Worm (Caenorhabditis elegans): ENCODE measurements around the gene R05H11.1.

Gene R05H11.1

DNA sequence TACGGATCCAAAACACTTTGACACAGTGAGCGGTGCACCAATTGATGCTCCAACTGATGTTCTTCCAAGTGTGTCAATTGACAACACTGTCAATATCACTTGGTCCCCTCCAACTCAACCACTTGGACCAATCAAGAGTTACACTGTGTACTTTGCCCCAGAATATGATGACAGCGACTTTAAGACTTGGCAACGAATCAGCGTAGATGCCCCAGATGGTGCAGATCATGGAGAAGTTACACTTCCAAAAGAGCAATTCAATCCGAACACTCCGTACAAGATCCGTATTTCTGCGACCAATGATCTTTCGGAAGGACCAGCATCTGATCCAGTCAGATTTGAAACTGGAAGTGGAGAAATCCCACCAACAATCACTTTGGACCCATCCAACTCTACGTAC is 42.8 kb upstream of the R05H11.1 start:
- TF ChIP-seq hlh-12 (tag; optimal IDR thresholded peaks at IDR 0.05): no peak
- no peak for TF ChIP-seq F57C9.4 (tag; optimal IDR thresholded peaks at IDR 0.05)
- TF ChIP-seq efl-1 (GFP tag; optimal IDR thresholded peaks at IDR 0.05): no peak
- TF ChIP-seq B0019.2 (GFP tag; conservative IDR thresholded peaks at IDR 0.05): no peak
- no peak for TF ChIP-seq akir-1 (GFP tag; optimal IDR thresholded peaks at IDR 0.05)
- no peak for TF ChIP-seq ztf-22 (GFP tag; optimal IDR thresholded peaks at IDR 0.05)
- TF ChIP-seq fkh-3 (tag; optimal IDR thresholded peaks at IDR 0.05): no peak

DNA sequence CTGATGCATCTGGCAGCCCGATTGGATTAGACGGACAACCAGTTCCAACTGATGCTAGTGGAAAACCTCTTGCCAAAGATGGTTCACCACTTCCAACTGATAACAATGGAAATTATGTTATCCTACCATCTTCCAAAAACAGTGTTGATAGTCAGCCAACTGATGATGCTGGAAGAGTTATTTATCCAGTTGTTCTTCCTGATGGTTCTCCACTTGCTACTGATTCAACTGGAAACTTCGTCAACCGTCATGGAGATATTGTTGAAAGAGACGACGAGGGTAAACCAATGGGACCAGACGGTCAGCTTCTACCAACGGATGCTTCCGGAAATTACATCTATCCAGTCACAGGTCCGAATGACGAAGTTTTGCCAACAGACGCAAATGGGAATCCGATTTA is 38.7 kb upstream of the R05H11.1 start:
- no peak for TF ChIP-seq nfya-2 (GFP tag; IDR thresholded peaks at IDR 0.05)
- no peak for TF ChIP-seq hrde-1 (tag; optimal IDR thresholded peaks at IDR 0.05; ENCODE audit: borderline replicate concordance)
- no peak for TF ChIP-seq F23B12.7 (tag; optimal IDR thresholded peaks at IDR 0.05; ENCODE audit: insufficient read depth)
- TF ChIP-seq cebp-2 (GFP tag; IDR thresholded peaks at IDR 0.05): no peak
- no peak for TF ChIP-seq mcd-1 (GFP tag; IDR thresholded peaks at IDR 0.05)
- TF ChIP-seq unc-130 (GFP tag; optimal IDR thresholded peaks at IDR 0.05): no peak
- no peak for TF ChIP-seq aptf-3 (GFP tag; IDR thresholded peaks at IDR 0.05)
- no peak for TF ChIP-seq B0336.3 (GFP tag; IDR thresholded peaks at IDR 0.05)
- no peak for TF ChIP-seq F57C9.4 (tag; optimal IDR thresholded peaks at IDR 0.05)
- TF ChIP-seq Y67H2A.10 (GFP tag; conservative IDR thresholded peaks at IDR 0.05): no peak
- TF ChIP-seq hlh-26 (GFP tag; conservative IDR thresholded peaks at IDR 0.05): no peak
- TF ChIP-seq F55B11.4 (tag; optimal IDR thresholded peaks at IDR 0.05; ENCODE audit: borderline replicate concordance, insufficient read depth): no peak

DNA sequence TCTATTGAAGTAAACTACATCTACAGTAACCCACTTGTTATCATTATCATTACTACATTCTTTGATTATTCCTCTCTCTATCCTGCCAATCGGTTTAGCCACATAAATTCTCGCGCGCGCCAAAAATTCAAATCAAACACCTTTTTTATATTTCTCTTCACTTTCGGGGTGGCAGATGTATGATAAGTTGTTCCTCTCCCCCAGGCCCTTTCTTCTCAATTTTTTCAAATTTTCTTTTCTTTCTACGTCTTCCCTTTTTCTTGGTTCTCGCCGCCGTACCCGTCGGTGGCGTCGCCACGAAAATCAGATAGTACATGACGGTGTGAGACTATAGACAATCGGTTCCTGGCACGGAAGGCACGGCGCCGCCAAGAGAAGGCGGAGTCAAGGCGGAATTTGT is 2.5 kb downstream of the R05H11.1 start, which contains the start of gene R05H11.2:
Gene R05H11.2 (plus strand): TSS at position 333 of the 400 bp plus-strand sequence.
- TF ChIP-seq T07F8.4 (tag; optimal IDR thresholded peaks at IDR 0.05) (no peak), F55B11.4 (tag; optimal IDR thresholded peaks at IDR 0.05; ENCODE audit: borderline replicate concordance, insufficient read depth) (no peak), F33H1.4 (GFP tag; IDR thresholded peaks at IDR 0.05) (no peak), nfya-1 (tag; optimal IDR thresholded peaks at IDR 0.05; ENCODE audit: borderline replicate concordance, insufficient read depth) (no peak), unc-130 (GFP tag; optimal IDR thresholded peaks at IDR 0.05) (no peak), chd-7 (tag; optimal IDR thresholded peaks at IDR 0.05) (no peak)

DNA sequence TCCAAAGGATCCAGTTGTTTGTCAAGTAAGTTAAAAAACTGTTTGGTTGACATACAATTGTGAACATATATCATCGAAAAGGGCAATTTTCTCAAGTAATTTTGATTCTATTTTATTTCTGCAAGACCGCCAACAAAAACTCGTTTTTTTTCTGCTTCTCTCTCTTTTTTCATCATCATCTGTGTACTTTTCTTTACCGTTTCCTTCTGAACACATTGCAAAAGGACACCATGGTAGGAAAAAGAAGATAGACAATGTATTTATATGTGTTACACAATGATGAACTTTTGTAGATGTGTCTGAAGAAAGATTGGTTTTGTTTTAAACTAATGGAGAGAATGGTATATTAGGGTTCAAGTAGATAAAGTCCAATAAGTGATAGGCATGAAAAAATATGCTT is 3.5 kb downstream of the R05H11.1 start:
- TF ChIP-seq die-1 (tag; optimal IDR thresholded peaks at IDR 0.05) (no peak), K11D2.4 (GFP tag; IDR thresholded peaks at IDR 0.05) (no peak), lir-1 (GFP tag; conservative IDR thresholded peaks at IDR 0.05) (no peak), hlh-12 (tag; optimal IDR thresholded peaks at IDR 0.05) (no peak), unc-62 (GFP tag; optimal IDR thresholded peaks at IDR 0.05) (no peak), madf-3 (GFP tag; IDR thresholded peaks at IDR 0.05) (no peak), F39B2.1 (GFP tag; IDR thresholded peaks at IDR 0.05) (no peak), tbp1 (GFP tag; optimal IDR thresholded peaks at IDR 0.05) (no peak), hsf-1 (GFP tag; IDR thresholded peaks at IDR 0.05) (no peak), attf-6 (GFP tag; IDR thresholded peaks at IDR 0.05) (no peak)

DNA sequence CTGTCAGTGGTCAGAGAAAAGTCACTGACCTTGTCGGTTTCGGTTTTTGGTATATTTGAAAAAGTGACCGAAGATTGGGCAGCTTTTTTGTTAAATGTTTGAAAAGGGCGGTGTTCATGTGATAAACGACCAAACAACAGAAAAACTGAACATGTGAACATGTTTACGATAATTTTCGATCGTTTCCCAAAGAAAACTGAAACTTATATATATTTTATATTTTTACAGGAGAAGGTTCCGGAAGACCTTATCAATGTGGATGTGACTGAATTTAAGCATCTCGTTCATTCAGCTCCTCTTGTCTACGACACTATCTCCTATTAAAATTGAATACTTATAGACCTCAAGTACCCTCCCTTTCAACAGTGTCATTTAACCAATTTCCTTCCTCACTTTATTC is 4.2 kb downstream of the R05H11.1 start:
- TF ChIP-seq mel-28 (tag; optimal IDR thresholded peaks at IDR 0.05; ENCODE audit: borderline replicate concordance): no peak
- TF ChIP-seq him-1 (tag; optimal IDR thresholded peaks at IDR 0.05): no peak
- no peak for TF ChIP-seq die-1 (tag; optimal IDR thresholded peaks at IDR 0.05)
- no peak for TF ChIP-seq F39B2.1 (GFP tag; IDR thresholded peaks at IDR 0.05)
- TF ChIP-seq mcd-1 (GFP tag; IDR thresholded peaks at IDR 0.05): no peak
- no peak for TF ChIP-seq sdz-38 (tag; optimal IDR thresholded peaks at IDR 0.05)
- TF ChIP-seq zim-3 (tag; optimal IDR thresholded peaks at IDR 0.05): no peak
- TF ChIP-seq sea-2 (GFP tag; IDR thresholded peaks at IDR 0.05): no peak
